Fruit fly (Drosophila melanogaster): Measurements from ENCODE around the gene Kap3.

DNA sequence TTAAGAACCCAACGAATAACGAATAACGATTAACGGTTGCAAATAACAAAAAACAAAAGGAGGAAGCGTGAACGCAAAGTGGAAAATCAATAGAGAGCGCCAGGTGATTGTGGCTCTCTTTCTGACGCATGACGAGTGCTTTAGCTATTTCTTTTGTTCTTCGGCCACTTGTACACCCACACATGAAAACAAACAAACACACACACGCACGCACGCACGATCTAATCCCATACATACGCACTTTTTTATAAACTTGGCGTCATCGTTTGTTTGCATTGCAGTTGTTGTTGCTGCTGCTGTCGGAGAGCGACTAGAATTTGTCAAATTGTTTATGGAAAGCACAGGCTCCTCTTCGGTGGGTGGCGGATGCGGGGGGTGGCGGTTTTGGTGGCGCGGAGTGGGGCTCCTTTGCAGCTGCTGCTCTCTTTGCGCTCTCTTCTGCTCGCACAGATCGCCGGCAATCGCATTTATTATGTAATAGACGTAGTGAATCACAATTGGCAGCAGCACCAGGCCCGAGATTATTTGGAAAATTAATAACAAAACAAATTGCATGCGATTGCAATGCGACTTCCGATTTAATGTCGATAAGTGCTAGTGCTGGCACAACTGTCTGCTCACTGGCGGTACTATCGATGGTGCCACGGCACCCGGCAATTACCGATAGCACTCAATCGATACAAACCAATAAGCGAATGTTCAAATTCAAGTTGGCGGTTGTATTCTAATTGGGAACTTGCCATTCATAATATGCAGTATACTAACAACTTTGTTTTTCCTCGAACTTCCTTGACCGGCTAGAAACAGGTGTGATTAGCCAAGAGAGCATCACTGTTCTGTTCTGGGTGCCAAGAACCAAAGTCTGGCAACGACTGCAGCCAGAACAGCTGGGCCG lies 664 bp downstream of the Kap3 start:
- no peak for TF ChIP-seq sage (GFP tag; optimal IDR thresholded peaks at IDR 0.05)
- TF ChIP-seq foxo (GFP tag; optimal IDR thresholded peaks at IDR 0.05) = peak in 1 of 2 experiments; percentile 65
- TF ChIP-seq Hr83 (GFP tag; optimal IDR thresholded peaks at IDR 0.05; ENCODE audit: poor library complexity, severe bottlenecking) = peak; percentile 22
- TF ChIP-seq dmrt93B (GFP tag; optimal IDR thresholded peaks at IDR 0.05) = no peak
- TF ChIP-seq Dfd (GFP tag; optimal IDR thresholded peaks at IDR 0.05) = no peak
- TF ChIP-seq usp (GFP tag; optimal IDR thresholded peaks at IDR 0.05) = no peak
- peak; percentile 20 for TF ChIP-seq GATAd (GFP tag; optimal IDR thresholded peaks at IDR 0.05)
- TF ChIP-seq CG9705 (GFP tag; optimal IDR thresholded peaks at IDR 0.05) = no peak
- no peak for TF ChIP-seq Vsx2 (GFP tag; optimal IDR thresholded peaks at IDR 0.05; ENCODE audit: partially characterized antibody)
- no peak for TF ChIP-seq dl (GFP tag; optimal IDR thresholded peaks at IDR 0.05; ENCODE audit: insufficient read depth in 1 of 2, partially characterized antibody in 2 of 2)
- TF ChIP-seq lola (GFP tag; optimal IDR thresholded peaks at IDR 0.05) = no peak
- TF ChIP-seq Abd-B (GFP tag; optimal IDR thresholded peaks at IDR 0.05) = no peak
- TF ChIP-seq psq (GFP tag; optimal IDR thresholded peaks at IDR 0.05) = peak; percentile 95
